Fruit fly (Drosophila melanogaster) whole organism, wandering third instar larva: Measurements from ENCODE around the gene CG3568.

Source experiments
- Abd-B ChIP-seq: fragments of >200 bp; optimal IDR thresholded peaks from 2 replicates; lab custom pipeline; 2017; ENCODE audit warnings: missing biosample characterization, missing genetic modification characterization
- Dfd ChIP-seq: fragments of >200 bp; optimal IDR thresholded peaks from 2 replicates; lab custom pipeline; 2017; ENCODE audit warnings: missing biosample characterization, missing genetic modification characterization
- Mio ChIP-seq: sonication (Bioruptor generic); optimal IDR thresholded peaks from 2 replicates; lab custom pipeline; 2016; ENCODE audit warnings: missing biosample characterization, missing genetic modification characterization
- Myc ChIP-seq: fragments of >200 bp; optimal IDR thresholded peaks from 2 replicates; lab custom pipeline; 2017
- N ChIP-seq: fragments of >200 bp; optimal IDR thresholded peaks from 2 replicates; lab custom pipeline; 2018; ENCODE audit warnings: missing biosample characterization, missing external identifiers, missing genetic modification characterization
- dl ChIP-seq, 2 experiments: fragments of 175-275, 200-275 bp in 1 of 2; fragments of 200-275 bp in 1 of 2; sonication (Bioruptor generic); optimal IDR thresholded peaks; lab custom pipeline; 2018; ENCODE audit warnings: mild to moderate bottlenecking in 2 of 2, missing biosample characterization in 2 of 2, missing genetic modification characterization in 2 of 2, moderate library complexity in 2 of 2; ENCODE audit not compliant: partially characterized antibody in 2 of 2, insufficient read depth in 1 of 2
- dmrt93B ChIP-seq: fragments of 200-800 bp; sonication (Bioruptor generic); optimal IDR thresholded peaks from 2 replicates; lab custom pipeline; 2018; ENCODE audit warnings: missing biosample characterization, mild to moderate bottlenecking, missing genetic modification characterization
- dsf ChIP-seq: sonication (Bioruptor generic); optimal IDR thresholded peaks from 2 replicates; lab custom pipeline; 2016; ENCODE audit warnings: missing biosample characterization, missing genetic modification characterization, borderline replicate concordance
- h ChIP-seq: fragments of 200-800 bp; sonication (Bioruptor generic); optimal IDR thresholded peaks from 3 replicates; lab custom pipeline; 2016; ENCODE audit warnings: missing biosample characterization, mild to moderate bottlenecking, missing genetic modification characterization
- pan ChIP-seq: fragments of >200 bp; optimal IDR thresholded peaks from 2 replicates; lab custom pipeline; 2017
- psq ChIP-seq: fragments of 200-800 bp; sonication (Bioruptor generic); optimal IDR thresholded peaks from 3 replicates; lab custom pipeline; 2017; ENCODE audit warnings: missing biosample characterization, mild to moderate bottlenecking, missing genetic modification characterization, moderate library complexity
- tai ChIP-seq: sonication (Bioruptor generic); optimal IDR thresholded peaks from 2 replicates; lab custom pipeline; 2016; ENCODE audit warnings: missing biosample characterization, missing genetic modification characterization

DNA sequence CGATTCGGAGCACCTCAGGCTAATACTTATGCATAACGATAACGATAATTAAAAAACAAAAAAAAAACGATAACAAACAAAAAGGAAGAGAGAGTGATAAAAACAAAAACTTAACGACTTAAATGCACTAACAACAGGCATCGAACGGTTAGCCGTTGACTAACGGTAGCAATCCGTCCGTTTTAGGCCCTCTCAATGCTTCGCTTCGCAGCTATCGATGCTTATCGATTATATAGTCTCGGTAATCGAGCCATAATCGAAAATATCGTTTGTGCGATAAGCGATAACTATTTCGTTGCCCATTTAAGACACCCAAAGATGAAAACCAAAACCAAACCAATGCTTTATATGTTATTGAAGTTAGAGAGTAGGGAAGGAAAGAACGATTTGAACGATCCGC is 8.4 kb upstream of the CG3568 start:
- no peak for TF ChIP-seq pan (lab: Kevin White, UChicago)
- TF ChIP-seq Dfd (GFP tag; lab: Kevin White, UChicago): no peak
- TF ChIP-seq Myc (lab: Kevin White, UChicago): no peak
- no peak for TF ChIP-seq tai (GFP tag; lab: Kevin White, UChicago)
- no peak for TF ChIP-seq Abd-B (GFP tag; lab: Kevin White, UChicago)
- no peak for TF ChIP-seq Mio (GFP tag; lab: Kevin White, UChicago)
- no peak for TF ChIP-seq dmrt93B (GFP tag; lab: Kevin White, UChicago)
- TF ChIP-seq dl (GFP tag; optimal IDR thresholded peaks at IDR 0.05; lab: Kevin White, UChicago; ENCODE audit: insufficient read depth in 1 of 2, partially characterized antibody in 2 of 2): no peak
- TF ChIP-seq dsf (GFP tag; lab: Kevin White, UChicago): no peak
- TF ChIP-seq h (GFP tag; lab: Kevin White, UChicago): no peak
- TF ChIP-seq psq (GFP tag; lab: Kevin White, UChicago): no peak
- no peak for TF ChIP-seq N
